Worm (Caenorhabditis elegans) whole organism, late embryonic: ENCODE results near the gene srw-2.

Source experiments
- C08G9.2 ChIP-seq: sonication (generic microtip); optimal IDR thresholded peaks from 2 replicates; lab custom pipeline; 2016; ENCODE audit warnings: mild to moderate bottlenecking, missing genetic modification characterization, moderate library complexity, missing compliant biosample characterization
- K02D7.2 ChIP-seq: sonication (generic microtip); optimal IDR thresholded peaks from 2 replicates; lab custom pipeline; 2017; ENCODE audit warnings: mild to moderate bottlenecking, missing genetic modification characterization, missing compliant biosample characterization
- ahr-1 ChIP-seq: sonication (generic microtip); optimal IDR thresholded peaks from 2 replicates; lab custom pipeline; 2016; ENCODE audit warnings: missing genetic modification characterization, missing compliant biosample characterization
- ceh-19 ChIP-seq: fragments of 200-800 bp; sonication (Bioruptor generic); optimal IDR thresholded peaks from 2 replicates; lab custom pipeline; 2018; ENCODE audit warnings: mild to moderate bottlenecking, missing genetic modification characterization, missing compliant biosample characterization
- ceh-2 ChIP-seq: sonication (generic microtip); optimal IDR thresholded peaks from 2 replicates; lab custom pipeline; 2016; ENCODE audit warnings: missing genotype, missing genetic modification characterization, missing compliant biosample characterization
- ceh-22 ChIP-seq: sonication (generic microtip); optimal IDR thresholded peaks from 2 replicates; lab custom pipeline; 2017; ENCODE audit warnings: missing biosample characterization, missing genetic modification characterization
- ceh-30 ChIP-seq: fragments of 150-350 bp; optimal IDR thresholded peaks from 2 replicates; lab custom pipeline; 2014; ENCODE audit warnings: missing biosample characterization, missing genetic modification characterization
- ceh-48 ChIP-seq: sonication (generic microtip); optimal IDR thresholded peaks from 2 replicates; lab custom pipeline; 2016; ENCODE audit warnings: missing genetic modification characterization, inconsistent platforms, missing compliant biosample characterization
- che-1 ChIP-seq: sonication (generic microtip); optimal IDR thresholded peaks from 2 replicates; lab custom pipeline; 2016; ENCODE audit warnings: mild to moderate bottlenecking, missing genetic modification characterization, missing compliant biosample characterization
- dmd-4 ChIP-seq: sonication (generic microtip); optimal IDR thresholded peaks from 2 replicates; lab custom pipeline; 2016; ENCODE audit warnings: borderline replicate concordance, missing genetic modification characterization, missing compliant biosample characterization
- elt-2 ChIP-seq: sonication (generic microtip); optimal IDR thresholded peaks from 2 replicates; lab custom pipeline; 2016; ENCODE audit warnings: missing genetic modification reagents, missing genetic modification characterization, missing compliant biosample characterization
- elt-4 ChIP-seq: sonication (generic microtip); optimal IDR thresholded peaks from 2 replicates; lab custom pipeline; 2016; ENCODE audit warnings: missing genetic modification characterization, missing compliant biosample characterization
- eyg-1 ChIP-seq: sonication (generic microtip); optimal IDR thresholded peaks from 2 replicates; lab custom pipeline; 2016; ENCODE audit warnings: missing genotype, missing genetic modification characterization, missing compliant biosample characterization
- fkh-10 ChIP-seq: fragments of 150-350 bp; optimal IDR thresholded peaks from 2 replicates; lab custom pipeline; 2014; ENCODE audit warnings: missing biosample characterization, missing genetic modification reagents, missing genetic modification characterization
- fkh-6 ChIP-seq: sonication (generic microtip); optimal IDR thresholded peaks from 2 replicates; lab custom pipeline; 2016; ENCODE audit warnings: missing genetic modification characterization, missing compliant biosample characterization
- hlh-13 ChIP-seq: fragments of 200-800 bp; sonication (Bioruptor generic); optimal IDR thresholded peaks from 2 replicates; lab custom pipeline; 2018; ENCODE audit warnings: mild to moderate bottlenecking, missing genetic modification characterization, missing compliant biosample characterization
- lim-6 ChIP-seq: sonication (generic microtip); optimal IDR thresholded peaks from 2 replicates; lab custom pipeline; 2016; ENCODE audit warnings: missing genetic modification characterization, missing compliant biosample characterization
- lin-11 ChIP-seq: fragments of 200-800 bp; sonication (Bioruptor generic); optimal IDR thresholded peaks from 2 replicates; lab custom pipeline; 2018; ENCODE audit warnings: mild to moderate bottlenecking, missing genetic modification characterization, missing compliant biosample characterization
- mec-3 ChIP-seq: sonication (generic microtip); optimal IDR thresholded peaks from 2 replicates; lab custom pipeline; 2016; ENCODE audit warnings: borderline replicate concordance, missing genetic modification characterization, missing compliant biosample characterization
- odd-2 ChIP-seq: sonication (generic microtip); optimal IDR thresholded peaks from 2 replicates; lab custom pipeline; 2017; ENCODE audit warnings: antibody characterized with exemption, mild to moderate bottlenecking, missing genetic modification characterization, missing compliant biosample characterization
- pha-2 ChIP-seq: sonication (generic microtip); optimal IDR thresholded peaks from 2 replicates; lab custom pipeline; 2017; ENCODE audit warnings: mild to moderate bottlenecking, missing genetic modification characterization, missing compliant biosample characterization
- sox-2 ChIP-seq: fragments of 200-800 bp; sonication (Bioruptor generic); IDR thresholded peaks from 2 replicates; pipeline ENCODE4 v1.3.6; 2022; ENCODE audit warnings: missing genetic modification reagents, missing genetic modification characterization, missing compliant biosample characterization
- syd-9 ChIP-seq: sonication (generic microtip); optimal IDR thresholded peaks from 2 replicates; lab custom pipeline; 2016; ENCODE audit warnings: mild to moderate bottlenecking, missing genetic modification characterization, moderate library complexity, missing compliant biosample characterization
- ttx-3 ChIP-seq: sonication (generic microtip); optimal IDR thresholded peaks from 2 replicates; lab custom pipeline; 2016; ENCODE audit warnings: missing genetic modification reagents, missing genetic modification characterization, missing compliant biosample characterization
- unc-3 ChIP-seq, 2 experiments: fragments of 200-800 bp in 1 of 2; sonication (Bioruptor generic) in 1 of 2; sonication (generic microtip) in 1 of 2; conservative IDR thresholded peaks in 1 of 2; optimal IDR thresholded peaks in 1 of 2; 2 replicates each; pipeline versions ENCODE4 v1.3.6 to Lab custom; 2016 to 2022; ENCODE audit warnings: missing compliant biosample characterization in 2 of 2, missing genetic modification characterization in 2 of 2, missing genetic modification reagents in 1 of 2
- zip-5 ChIP-seq: sonication (generic microtip); optimal IDR thresholded peaks from 2 replicates; lab custom pipeline; 2016; ENCODE audit warnings: missing genetic modification characterization, missing compliant biosample characterization

Gene srw-2

ce11 chrV:2875422-2875821 is 44.7 kb downstream of the srw-2 start, which contains the start of gene folt-2:
Gene folt-2 (minus strand): TSS chrV:2875600.
- no peak for TF ChIP-seq eyg-1 (tag; lab: Kevin White, UChicago)
- no peak for TF ChIP-seq ceh-2 (tag; lab: Kevin White, UChicago)
- no peak for TF ChIP-seq syd-9
- no peak for TF ChIP-seq lin-11 (tag; lab: Kevin White, UChicago)

DNA sequence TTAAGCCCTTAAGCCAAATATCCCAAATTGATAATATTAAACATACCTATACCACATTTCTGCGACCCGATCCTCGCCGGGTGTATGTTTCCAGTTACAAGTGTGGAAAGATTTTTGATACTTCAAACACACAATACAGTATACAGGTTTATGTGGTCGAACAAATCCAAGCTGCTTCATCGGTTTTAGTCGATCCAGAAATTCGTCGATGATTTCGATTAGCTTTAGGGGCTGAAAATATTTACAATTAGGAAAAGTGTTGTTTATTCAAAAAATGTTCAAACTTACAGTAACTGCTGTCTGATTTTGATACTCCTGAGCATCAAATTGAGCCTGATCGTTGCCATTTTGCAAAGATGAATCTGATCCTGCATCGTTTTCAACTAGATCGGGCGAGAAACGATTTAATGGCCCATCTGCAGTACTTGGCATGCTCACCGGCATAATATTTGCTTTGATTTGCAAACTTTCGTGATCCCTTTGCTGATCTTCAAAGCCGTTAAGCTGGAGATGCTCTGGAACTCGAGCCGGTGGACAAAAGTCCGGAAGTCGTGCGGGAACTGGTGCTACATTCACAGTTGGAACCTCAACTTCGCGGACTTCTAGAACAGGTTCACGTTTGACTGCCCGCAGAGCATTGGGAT is 45.6 kb downstream of the srw-2 start:
- no peak for TF ChIP-seq ahr-1 (tag; lab: Kevin White, UChicago)
- no peak for TF ChIP-seq elt-4 (tag; lab: Kevin White, UChicago)

DNA sequence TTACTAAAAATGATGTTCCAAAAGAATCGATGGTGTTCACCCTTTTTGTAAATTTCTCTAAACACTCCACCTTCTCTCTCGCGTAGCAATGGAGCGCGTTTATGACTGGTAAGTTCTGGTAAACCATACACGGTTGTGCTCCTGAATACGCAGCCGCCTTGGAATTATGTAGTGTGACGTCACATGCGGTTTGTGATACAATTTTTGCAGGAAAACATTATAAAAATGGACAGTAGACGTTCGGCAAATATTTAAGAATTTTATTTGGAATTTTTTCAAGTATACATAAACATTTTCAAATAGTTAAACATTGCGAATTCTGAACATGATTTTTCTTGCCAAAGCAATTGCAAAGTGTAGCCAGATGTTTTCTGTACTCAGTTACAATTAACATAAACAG is 46.8 kb downstream of the srw-2 start, which contains the start of gene F37B4.10:
TSS of gene F37B4.10 (minus strand) at position 101 of the 400 bp plus-strand sequence.
- TF ChIP-seq K02D7.2 (no peak), sox-2 (no peak), ceh-22 (no peak), syd-9 (no peak), dmd-4 (no peak), ttx-3 (tag; lab: Kevin White, UChicago) (no peak), eyg-1 (tag; lab: Kevin White, UChicago) (no peak), che-1 (tag; lab: Kevin White, UChicago) (no peak)

- TF ChIP-seq pha-2 (tag; lab: Kevin White, UChicago) = no peak
- TF ChIP-seq unc-3 (GFP tag; conservative IDR thresholded peaks at IDR 0.05; lab: Robert Waterston, UW) = no peak
- no peak for TF ChIP-seq unc-3 (tag; optimal IDR thresholded peaks at IDR 0.05; lab: Kevin White, UChicago)
- TF ChIP-seq C08G9.2 (tag; lab: Kevin White, UChicago) = no peak
- no peak for TF ChIP-seq hlh-13 (GFP tag; lab: Kevin White, UChicago)
- TF ChIP-seq mec-3 (tag; lab: Kevin White, UChicago) = no peak
- no peak for TF ChIP-seq odd-2 (tag; lab: Kevin White, UChicago)
- no peak for TF ChIP-seq ceh-2 (tag; lab: Kevin White, UChicago)
- TF ChIP-seq sox-2 = no peak
- TF ChIP-seq syd-9 = no peak
Observed at ce11 chrV:2879801-2880200, 49.1 kb downstream of the srw-2 start, which contains the start of gene str-39. Gene str-39 (minus strand): TSS chrV:2879901.

DNA sequence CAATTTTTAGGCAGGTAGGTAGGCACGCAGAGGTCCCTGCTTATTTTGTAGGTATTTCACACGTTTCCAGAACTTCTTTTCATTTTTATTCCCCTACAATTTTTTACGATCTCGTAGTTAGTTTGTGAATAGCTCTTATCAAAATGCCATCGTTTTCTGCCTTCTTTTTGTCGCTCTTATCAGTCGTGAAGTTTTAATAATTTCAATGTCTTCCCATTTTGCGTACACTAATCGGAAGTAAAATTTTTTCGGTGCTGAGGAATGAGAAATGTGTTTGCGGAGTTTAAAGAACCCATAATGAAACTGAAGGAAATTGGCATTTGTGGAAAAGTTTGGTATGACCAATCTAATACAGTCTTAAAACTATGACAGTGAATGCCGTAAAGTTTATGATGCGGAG is 49.7 kb downstream of the srw-2 start:
- TF ChIP-seq fkh-10 (no peak), fkh-6 (tag; lab: Kevin White, UChicago) (no peak), odd-2 (tag; lab: Kevin White, UChicago) (no peak), elt-2 (tag; lab: Kevin White, UChicago) (peak; percentile 26)

- TF ChIP-seq ceh-48 (tag; lab: Kevin White, UChicago) (no peak), lim-6 (no peak)
Observed at ce11 chrV:2881016-2881415, 50.3 kb downstream of the srw-2 start, which contains the start of gene ifc-1. Gene ifc-1 (plus strand): TSS chrV:2881393.

ce11 chrV:2881565-2881964 is 50.9 kb downstream of the srw-2 start:
- TF ChIP-seq ceh-30 (tag; lab: Kevin White, UChicago) (no peak), zip-5 (tag; lab: Kevin White, UChicago) (no peak), ceh-19 (GFP tag; lab: Kevin White, UChicago) (no peak), ahr-1 (tag; lab: Kevin White, UChicago) (no peak)
